Fruit fly (Drosophila melanogaster): ENCODE measurements around the gene kipf.

Gene kipf

dm6 chr3R:7911482-7911881, 2.2 kb upstream of the kipf start, which contains the start of gene Prat (continued):
- TF ChIP-seq sna (GFP tag; IDR thresholded peaks at IDR 0.05; ENCODE audit: partially characterized antibody) (peak; percentile 71), CG13287 (GFP tag; IDR thresholded peaks at IDR 0.05; ENCODE audit: partially characterized antibody) (peak; percentile 80), Sry-δ (GFP tag; optimal IDR thresholded peaks at IDR 0.05) (peak; percentile 65), NC2α (GFP tag; optimal IDR thresholded peaks at IDR 0.05) (no peak), CG10366 (GFP tag; IDR thresholded peaks at IDR 0.05) (no peak), CG4404 (GFP tag; IDR thresholded peaks at IDR 0.05) (no peak), CG6854 (GFP tag; optimal IDR thresholded peaks at IDR 0.05) (no peak), CG2129 (GFP tag; IDR thresholded peaks at IDR 0.05; ENCODE audit: partially characterized antibody) (peak; percentile 53), Pdp1 (GFP tag; optimal IDR thresholded peaks at IDR 0.05) (peak in 1 of 2 experiments; percentile 76), Sin3A (optimal IDR thresholded peaks at IDR 0.05) (peak; percentile 45), CG11247 (GFP tag; IDR thresholded peaks at IDR 0.05) (no peak), GATAe (GFP tag; conservative IDR thresholded peaks at IDR 0.05) (no peak), CG32532 (GFP tag; IDR thresholded peaks at IDR 0.05) (no peak), Med (GFP tag) (peak; percentile 66), CG3995 (GFP tag; optimal IDR thresholded peaks at IDR 0.05) (peak; percentile 41), Elba2 (GFP tag; optimal IDR thresholded peaks at IDR 0.05) (peak; percentile 71)

dm6 chr3R:7913139-7913538, 512 bp upstream of the kipf start, which contains the start of gene Rfk:
Rfk (minus strand) TSS chr3R:7913290.
- no peak for TF ChIP-seq tap (tag; optimal IDR thresholded peaks at IDR 0.05)
- no peak for TF ChIP-seq Atf3 (GFP tag; optimal IDR thresholded peaks at IDR 0.05)
- no peak for TF ChIP-seq z (GFP tag; IDR thresholded peaks at IDR 0.05)
- no peak for TF ChIP-seq pb (GFP tag; optimal IDR thresholded peaks at IDR 0.05)
- no peak for TF ChIP-seq CG14965 (GFP tag; optimal IDR thresholded peaks at IDR 0.05; ENCODE audit: borderline replicate concordance)
- no peak for TF ChIP-seq CG17186 (GFP tag; optimal IDR thresholded peaks at IDR 0.05)
- TF ChIP-seq luna (GFP tag; optimal IDR thresholded peaks at IDR 0.05), result no peak
- TF ChIP-seq Oaz (GFP tag; IDR thresholded peaks at IDR 0.05), result no peak
- TF ChIP-seq Eip74EF (GFP tag; optimal IDR thresholded peaks at IDR 0.05), result no peak
- no peak for TF ChIP-seq CG10543 (GFP tag; optimal IDR thresholded peaks at IDR 0.05)
- no peak for TF ChIP-seq cas (GFP tag; IDR thresholded peaks at IDR 0.05)
- no peak for TF ChIP-seq CG34224 (GFP tag; IDR thresholded peaks at IDR 0.05; ENCODE audit: partially characterized antibody)
- no peak for TF ChIP-seq HLH3B (GFP tag; IDR thresholded peaks at IDR 0.05)
- TF ChIP-seq chn (GFP tag; optimal IDR thresholded peaks at IDR 0.05), result no peak
- TF ChIP-seq org-1 (GFP tag; optimal IDR thresholded peaks at IDR 0.05), result no peak
- no peak for TF ChIP-seq CG9727 (GFP tag; optimal IDR thresholded peaks at IDR 0.05)
- no peak for TF ChIP-seq Camta (GFP tag; optimal IDR thresholded peaks at IDR 0.05)
- TF ChIP-seq croc (GFP tag; conservative IDR thresholded peaks at IDR 0.05), result no peak
- no peak for TF ChIP-seq CG43689 (GFP tag; IDR thresholded peaks at IDR 0.05)
- no peak for TF ChIP-seq ftz-f1 (GFP tag; optimal IDR thresholded peaks at IDR 0.05)
- TF ChIP-seq Stat92E (GFP tag; optimal IDR thresholded peaks at IDR 0.05), result no peak
- no peak for TF ChIP-seq CG18011 (GFP tag; optimal IDR thresholded peaks at IDR 0.05)
- TF ChIP-seq CG18262 (tag; optimal IDR thresholded peaks at IDR 0.05), result no peak
- TF ChIP-seq caup (GFP tag; optimal IDR thresholded peaks at IDR 0.05; ENCODE audit: severe bottlenecking), result no peak
- TF ChIP-seq CG11093 (GFP tag; IDR thresholded peaks at IDR 0.05), result no peak
- no peak for TF ChIP-seq vnd (GFP tag; IDR thresholded peaks at IDR 0.05; ENCODE audit: partially characterized antibody)
- TF ChIP-seq tx (GFP tag; optimal IDR thresholded peaks at IDR 0.05), result no peak
- no peak for TF ChIP-seq CG12769 (tag; optimal IDR thresholded peaks at IDR 0.05)
- no peak for TF ChIP-seq CG15269 (tag; optimal IDR thresholded peaks at IDR 0.05)
- TF ChIP-seq CG1647 (GFP tag; optimal IDR thresholded peaks at IDR 0.05), result no peak
- TF ChIP-seq CG9797 (GFP tag; optimal IDR thresholded peaks at IDR 0.05), result no peak
- TF ChIP-seq Xrp1 (GFP tag; IDR thresholded peaks at IDR 0.05), result no peak
- no peak for TF ChIP-seq ash1 (GFP tag; optimal IDR thresholded peaks at IDR 0.05)
- TF ChIP-seq exex (tag; optimal IDR thresholded peaks at IDR 0.05), result peak; percentile 24
- peak; percentile 37 for TF ChIP-seq CG4617 (GFP tag; optimal IDR thresholded peaks at IDR 0.05; ENCODE audit: borderline replicate concordance)
